Worm (Caenorhabditis elegans): ENCODE data around the gene dre-1.

ce11 chrV:6510622-6511021, 35.7 kb downstream of the dre-1 start:
- TF ChIP-seq dao-5 (tag; optimal IDR thresholded peaks at IDR 0.05) = no peak
- no peak for TF ChIP-seq W03F9.2 (tag; optimal IDR thresholded peaks at IDR 0.05)
- no peak for TF ChIP-seq him-1 (tag; optimal IDR thresholded peaks at IDR 0.05)
